Worm (Caenorhabditis elegans) whole organism, L4/young adult: ENCODE measurements around the gene C03G6.6.
"Not testable (repeated sequence)": the region's sequence is repeated elsewhere in the genome, so short reads cannot be mapped to it uniquely, and the experiment has no call there.

Experiments
- W03F9.2 ChIP-seq: fragments of 150-350 bp; optimal IDR thresholded peaks from 2 replicates; lab custom pipeline; 2014; ENCODE audit warnings: missing biosample characterization, missing genetic modification characterization
- dao-5 ChIP-seq: sonication (generic microtip); optimal IDR thresholded peaks from 2 replicates; lab custom pipeline; 2016; ENCODE audit warnings: missing genotype, missing genetic modification characterization, moderate library complexity, missing compliant biosample characterization
- him-1 ChIP-seq: sonication (generic microtip); optimal IDR thresholded peaks from 2 replicates; lab custom pipeline; 2016; ENCODE audit warnings: missing genotype, missing genetic modification reagents, missing genetic modification characterization, missing compliant biosample characterization

The C03G6.6 gene

ce11 chrV:7345494-7345893, 11.7 kb upstream of the C03G6.6 start, which contains the start of gene nhr-147:
Gene nhr-147 (plus strand): TSS chrV:7345794.
- TF ChIP-seq W03F9.2; dao-5 (tag; lab: Kevin White, UChicago); him-1 (tag; lab: Kevin White, UChicago): not testable (repeated sequence)

DNA sequence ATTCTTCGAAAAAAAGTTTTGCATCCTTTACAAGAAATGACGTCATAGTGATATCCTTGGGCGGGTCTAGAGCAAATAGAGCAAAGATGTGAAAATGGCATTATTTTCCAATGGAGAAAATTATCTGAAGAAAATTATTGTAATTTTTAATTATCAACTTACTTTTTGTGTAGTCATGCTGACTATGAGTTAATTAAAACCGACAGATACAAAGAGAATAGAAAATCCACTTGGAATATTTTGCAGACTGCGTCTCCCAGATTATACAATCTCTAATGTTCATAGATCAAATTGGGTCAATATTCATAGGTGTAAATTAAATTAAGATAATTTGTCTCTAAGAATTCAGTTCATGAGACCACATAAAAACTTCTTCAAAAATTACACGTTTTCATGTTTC, 7.7 kb upstream of the C03G6.6 start, which contains the start of gene nhr-149:
Gene nhr-149 (minus strand): TSS at position 101 of the 400 bp plus-strand sequence.
- TF ChIP-seq dao-5 (tag; lab: Kevin White, UChicago) (no peak), him-1 (tag; lab: Kevin White, UChicago) (no peak), W03F9.2 (no peak)

DNA sequence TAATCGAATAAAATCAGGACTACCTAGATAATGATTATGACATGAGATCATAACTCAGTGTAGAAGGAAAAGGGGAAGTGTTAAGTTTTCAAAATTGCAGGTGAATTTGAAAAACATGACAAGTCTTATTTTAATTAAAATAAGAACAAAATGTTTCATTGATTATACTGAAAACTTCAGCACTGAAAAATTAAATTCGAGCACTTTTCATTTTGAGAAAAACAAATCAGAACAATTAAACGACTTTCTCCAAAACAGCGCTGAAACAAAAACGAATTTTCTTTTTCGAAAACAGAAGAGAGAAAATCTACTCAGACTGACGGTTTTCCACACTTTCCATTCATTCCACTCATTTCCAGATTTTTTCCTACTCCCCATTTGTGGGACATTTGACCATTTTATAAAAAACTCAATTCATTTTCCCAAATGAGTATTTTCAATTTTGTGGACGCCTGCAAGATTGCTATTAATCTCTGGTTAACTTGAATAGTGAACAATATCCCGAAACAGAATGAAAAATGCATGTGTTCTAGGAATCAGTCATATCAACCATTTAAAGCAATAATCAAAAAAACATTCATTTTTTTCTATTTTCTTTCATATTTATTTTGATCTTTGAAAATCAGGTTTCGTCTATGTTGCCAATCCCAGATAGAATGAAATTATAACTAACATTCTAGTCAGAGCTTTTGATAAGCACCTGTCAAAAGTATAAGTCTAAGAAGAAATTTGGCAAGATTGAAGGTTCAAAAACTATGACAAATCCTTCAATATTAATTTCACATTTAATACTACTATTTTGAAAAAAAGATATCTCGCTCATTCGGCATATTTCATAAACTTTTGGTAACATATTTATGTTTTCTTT, 4.8 kb upstream of the C03G6.6 start, which contains the start of the genes srh-231 and srh-275:
Gene srh-231 (minus strand): TSS at position 51 of the 868 bp plus-strand sequence.
Gene srh-275 (plus strand): TSS at position 818 of the 868 bp plus-strand sequence.
- TF ChIP-seq dao-5 (tag; lab: Kevin White, UChicago) (no peak), W03F9.2 (no peak)

ce11 chrV:7353602-7354001, 3.6 kb upstream of the C03G6.6 start:
- no peak for TF ChIP-seq W03F9.2
- TF ChIP-seq him-1 (tag; lab: Kevin White, UChicago), result no peak
- TF ChIP-seq dao-5 (tag; lab: Kevin White, UChicago), result no peak

DNA sequence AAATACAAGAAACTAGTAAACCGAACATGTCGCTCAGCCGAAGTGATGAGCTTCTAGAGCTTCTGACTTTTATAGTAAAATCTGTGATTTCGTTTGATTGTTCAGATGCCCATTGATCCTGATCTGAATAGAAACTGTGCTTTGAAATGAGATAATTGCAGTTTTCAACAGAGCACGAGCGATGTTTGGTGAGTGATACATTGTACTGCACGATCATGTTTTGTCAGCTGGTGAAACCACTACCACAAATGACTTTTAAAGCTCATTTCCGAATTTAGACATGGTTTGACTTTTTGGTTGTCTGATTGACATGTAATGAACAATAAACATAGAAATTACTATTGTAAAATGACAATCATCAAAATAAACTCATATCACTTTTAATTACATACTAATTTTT, 1.8 kb upstream of the C03G6.6 start, which contains the start of gene tag-293:
Gene tag-293 (minus strand): TSS at position 101 of the 400 bp plus-strand sequence.
- no peak for TF ChIP-seq dao-5 (tag; lab: Kevin White, UChicago)
- no peak for TF ChIP-seq him-1 (tag; lab: Kevin White, UChicago)

DNA sequence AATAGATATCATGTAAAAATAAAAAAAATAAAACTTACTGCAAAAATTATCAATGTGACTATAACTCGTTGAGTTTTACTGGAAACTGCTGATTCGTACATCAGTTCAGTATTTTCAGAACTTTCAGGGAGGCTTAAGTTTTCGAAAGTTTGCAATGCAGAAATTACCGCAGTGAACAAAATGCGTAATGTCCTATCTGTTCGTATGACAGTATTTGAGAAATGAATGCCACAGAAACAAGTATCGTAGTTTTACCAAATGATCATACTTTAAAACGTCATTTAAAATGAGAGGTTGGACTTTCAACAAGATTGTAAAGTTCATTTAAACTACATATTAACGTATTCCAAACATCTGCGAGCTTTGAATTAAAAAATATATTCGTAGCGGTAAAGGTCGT, 548 bp upstream of the C03G6.6 start, which contains the start of gene C03G6.21:
Gene C03G6.21 (minus strand): TSS at position 101 of the 400 bp plus-strand sequence.
- TF ChIP-seq dao-5 (tag; lab: Kevin White, UChicago), result no peak
- TF ChIP-seq him-1 (tag; lab: Kevin White, UChicago), result no peak
- no peak for TF ChIP-seq W03F9.2

DNA sequence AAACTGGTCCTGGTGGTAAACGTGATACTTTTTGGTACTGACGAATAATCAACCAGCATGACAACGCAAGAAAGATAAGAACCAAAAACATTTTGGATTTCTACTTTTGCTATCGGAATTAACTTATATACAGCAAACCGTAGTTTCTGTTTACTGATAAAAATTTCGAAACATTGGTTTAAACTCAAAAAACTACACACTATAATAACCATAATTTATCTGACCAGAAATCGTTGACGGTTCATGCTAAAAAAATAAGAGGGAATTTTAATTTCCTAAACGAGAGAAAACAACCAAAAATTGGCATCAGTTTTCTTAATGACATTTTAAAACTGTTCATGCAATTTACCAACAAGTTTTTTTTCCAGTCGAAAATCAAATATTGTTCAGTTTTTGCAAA, 4.4 kb downstream of the C03G6.6 start, which contains the start of gene cyp-35A1:
Gene cyp-35A1 (minus strand): TSS at position 101 of the 400 bp plus-strand sequence.
- TF ChIP-seq dao-5 (tag; lab: Kevin White, UChicago) (no peak), him-1 (tag; lab: Kevin White, UChicago) (no peak), W03F9.2 (no peak)

ce11 chrV:7364059-7364458, 6.8 kb downstream of the C03G6.6 start, which contains the start of gene cyp-35A2:
Gene cyp-35A2 (minus strand): TSS chrV:7364182.
- TF ChIP-seq W03F9.2, result no peak
- no peak for TF ChIP-seq dao-5 (tag; lab: Kevin White, UChicago)
- no peak for TF ChIP-seq him-1 (tag; lab: Kevin White, UChicago)

- TF ChIP-seq him-1 (tag; lab: Kevin White, UChicago) (no peak), dao-5 (tag; lab: Kevin White, UChicago) (no peak), W03F9.2 (no peak)
Measured at ce11 chrV:7364951-7365350, 7.7 kb downstream of the C03G6.6 start, which contains the start of gene exc-13. Gene exc-13 (plus strand): TSS chrV:7365251.

DNA sequence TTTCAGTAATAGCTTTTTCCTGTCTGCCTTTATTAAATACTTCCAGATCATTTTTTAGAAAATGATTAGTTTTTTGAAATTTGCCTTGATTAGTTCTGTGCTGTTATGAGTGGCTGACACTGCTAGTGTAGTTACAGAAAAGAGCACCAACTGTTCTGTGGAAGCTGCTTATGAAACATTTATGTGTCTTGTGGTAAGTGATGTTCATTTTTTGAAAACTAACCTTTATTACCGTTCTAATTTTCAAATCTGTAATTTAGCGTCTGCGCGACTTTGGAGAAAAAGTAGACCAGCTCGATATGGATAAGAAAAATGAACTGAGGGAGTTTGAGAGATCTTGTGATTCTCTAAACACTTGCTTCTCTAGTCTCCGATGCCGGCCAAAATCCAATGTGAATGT, 12.3 kb downstream of the C03G6.6 start, which contains the start of gene srj-14:
Gene srj-14 (plus strand): TSS at position 131 of the 400 bp plus-strand sequence.
- no peak for TF ChIP-seq W03F9.2
- TF ChIP-seq dao-5 (tag; lab: Kevin White, UChicago), result no peak
- no peak for TF ChIP-seq him-1 (tag; lab: Kevin White, UChicago)

DNA sequence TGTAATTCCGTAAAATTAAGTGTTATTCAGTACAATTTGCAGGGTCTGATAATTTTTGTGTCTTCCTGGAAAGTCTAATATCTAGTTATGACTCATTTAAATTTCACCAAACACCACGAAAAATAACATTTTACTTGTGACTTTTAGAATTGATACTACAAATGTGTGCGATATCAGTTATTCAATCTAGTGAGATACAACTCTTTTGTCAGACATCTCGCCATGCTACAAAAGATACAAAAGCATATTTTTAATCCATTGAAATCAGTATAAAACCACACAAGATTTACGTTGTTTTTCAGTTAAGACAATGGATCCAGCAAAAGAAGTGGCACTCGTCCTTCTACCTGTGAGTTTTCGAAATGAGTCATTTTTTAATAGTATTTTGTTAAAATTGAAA, 16.9 kb downstream of the C03G6.6 start, which contains the start of gene srx-56:
Gene srx-56 (plus strand): TSS at position 301 of the 400 bp plus-strand sequence.
- TF ChIP-seq him-1 (tag; lab: Kevin White, UChicago), result no peak
- TF ChIP-seq W03F9.2, result no peak
- no peak for TF ChIP-seq dao-5 (tag; lab: Kevin White, UChicago)

DNA sequence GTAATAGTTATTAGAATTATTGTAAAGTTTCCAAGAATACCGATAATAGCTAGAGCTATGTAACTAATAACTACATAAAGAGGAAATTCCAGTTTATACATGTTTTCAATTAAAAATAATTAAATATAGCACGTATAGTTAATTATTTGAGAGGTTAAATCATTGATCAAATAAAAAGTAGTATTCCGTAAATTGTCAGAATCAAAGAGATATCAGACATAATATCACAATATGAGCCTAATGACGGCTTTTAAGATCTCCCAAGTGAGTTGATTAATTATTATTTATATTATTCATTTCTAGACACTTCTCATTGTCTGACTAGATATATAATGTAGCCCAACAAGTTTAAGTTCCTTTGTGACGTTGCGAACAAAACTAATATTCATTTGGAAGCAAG, 22.2 kb downstream of the C03G6.6 start, which contains the start of gene srsx-24:
Gene srsx-24 (minus strand): TSS at position 101 of the 400 bp plus-strand sequence.
- no peak for TF ChIP-seq W03F9.2
- TF ChIP-seq dao-5 (tag; lab: Kevin White, UChicago), result no peak
- TF ChIP-seq him-1 (tag; lab: Kevin White, UChicago), result no peak

ce11 chrV:7381008-7381407, 23.8 kb downstream of the C03G6.6 start, which contains the start of gene C03G6.17:
Gene C03G6.17 (minus strand): TSS chrV:7381108.
- no peak for TF ChIP-seq W03F9.2
- TF ChIP-seq dao-5 (tag; lab: Kevin White, UChicago), result no peak
- TF ChIP-seq him-1 (tag; lab: Kevin White, UChicago), result no peak
